Fruit fly (Drosophila melanogaster) whole organism: ENCODE results near the gene Aprt.

Experiments used
- EcR ChIP-seq, 2 experiments: fragments of >200 bp; optimal IDR thresholded peaks; 2 replicates each; lab custom pipeline; 2017; ENCODE audit warnings: missing biosample characterization in 2 of 2, missing genetic modification characterization in 2 of 2, missing genetic modification reagents in 2 of 2
- usp ChIP-seq: fragments of >200 bp; optimal IDR thresholded peaks from 2 replicates; lab custom pipeline; 2017; ENCODE audit warnings: missing biosample characterization, missing genetic modification characterization, mixed read lengths

dm6 chr3L:1920051-1920450 is 35.2 kb upstream of the Aprt start:
- TF ChIP-seq usp (GFP tag; lab: Kevin White, UChicago) (no peak), EcR (GFP tag; optimal IDR thresholded peaks at IDR 0.05; lab: Kevin White, UChicago) (no peak)
